Worm (Caenorhabditis elegans) whole organism, young adult: ENCODE measurements around the gene spin-4.
A peak's percentile ranks its signal among the peaks of the same experiment; 100 is the strongest.

Source experiments
- B0019.2 ChIP-seq: fragments of 200-800 bp; sonication (Bioruptor generic); conservative IDR thresholded peaks from 2 replicates; pipeline ENCODE4 v1.3.6; 2022; ENCODE audit warnings: missing genetic modification reagents, missing genetic modification characterization, missing compliant biosample characterization
- D2030.7 ChIP-seq: fragments of 200-800 bp; sonication (Bioruptor generic); IDR thresholded peaks from 2 replicates; pipeline ENCODE4 v1.3.6; 2022; ENCODE audit warnings: missing genetic modification reagents, missing genetic modification characterization, missing compliant biosample characterization
- F57A8.1 ChIP-seq: fragments of 200-800 bp; sonication (Bioruptor generic); optimal IDR thresholded peaks from 2 replicates; lab custom pipeline; 2018; ENCODE audit warnings: mild to moderate bottlenecking, missing genetic modification characterization, moderate library complexity, missing compliant biosample characterization
- ceh-100 ChIP-seq: fragments of 200-800 bp; sonication (Bioruptor generic); IDR thresholded peaks from 2 replicates; pipeline ENCODE4 v1.3.6; 2022; ENCODE audit warnings: missing genetic modification reagents, missing genetic modification characterization, missing compliant biosample characterization
- ceh-27 ChIP-seq: fragments of 200-800 bp; sonication (Bioruptor generic); optimal IDR thresholded peaks from 2 replicates; lab custom pipeline; 2018; ENCODE audit warnings: mild to moderate bottlenecking, missing genetic modification characterization, moderate library complexity, missing compliant biosample characterization
- chd-7 ChIP-seq: sonication (generic microtip); optimal IDR thresholded peaks from 2 replicates; lab custom pipeline; 2016; ENCODE audit warnings: mild to moderate bottlenecking, missing genetic modification characterization, moderate library complexity, missing compliant biosample characterization
- egl-44 ChIP-seq: fragments of 200-800 bp; sonication (Bioruptor generic); IDR thresholded peaks from 2 replicates; pipeline ENCODE4 v1.3.6; 2022; ENCODE audit warnings: missing genetic modification reagents, missing genetic modification characterization, missing compliant biosample characterization
- egrh-3 ChIP-seq: fragments of 200-800 bp; sonication (Bioruptor generic); IDR thresholded peaks from 2 replicates; pipeline ENCODE4 v1.3.6; 2022; ENCODE audit warnings: missing genetic modification reagents, missing genetic modification characterization, missing compliant biosample characterization
- him-1 ChIP-seq: sonication (generic microtip); optimal IDR thresholded peaks from 2 replicates; lab custom pipeline; 2016; ENCODE audit warnings: missing genotype, missing genetic modification reagents, missing genetic modification characterization, missing compliant biosample characterization
- hmg-1.2 ChIP-seq: fragments of 200-800 bp; sonication (Bioruptor generic); IDR thresholded peaks from 2 replicates; pipeline ENCODE4 v1.3.6; 2022; ENCODE audit warnings: missing genetic modification reagents, missing genetic modification characterization, missing compliant biosample characterization
- lin-35 ChIP-seq, 3 experiments: fragments of 150-350 bp in 2 of 3; sonication (generic microtip) in 1 of 3; optimal IDR thresholded peaks; 2 replicates each; lab custom pipeline; 2014 to 2018; ENCODE audit warnings: missing biosample characterization in 3 of 3, missing genetic modification characterization in 3 of 3, missing genetic modification reagents in 3 of 3
- unc-130 ChIP-seq: sonication (generic microtip); optimal IDR thresholded peaks from 2 replicates; lab custom pipeline; 2016; ENCODE audit warnings: missing genetic modification reagents, missing genetic modification characterization, missing compliant biosample characterization
- zfh-2 ChIP-seq: fragments of 200-800 bp; sonication (Bioruptor generic); conservative IDR thresholded peaks from 2 replicates; pipeline ENCODE4 v1.3.6; 2022; ENCODE audit warnings: missing genetic modification reagents, missing genetic modification characterization, missing compliant biosample characterization

Gene spin-4

DNA sequence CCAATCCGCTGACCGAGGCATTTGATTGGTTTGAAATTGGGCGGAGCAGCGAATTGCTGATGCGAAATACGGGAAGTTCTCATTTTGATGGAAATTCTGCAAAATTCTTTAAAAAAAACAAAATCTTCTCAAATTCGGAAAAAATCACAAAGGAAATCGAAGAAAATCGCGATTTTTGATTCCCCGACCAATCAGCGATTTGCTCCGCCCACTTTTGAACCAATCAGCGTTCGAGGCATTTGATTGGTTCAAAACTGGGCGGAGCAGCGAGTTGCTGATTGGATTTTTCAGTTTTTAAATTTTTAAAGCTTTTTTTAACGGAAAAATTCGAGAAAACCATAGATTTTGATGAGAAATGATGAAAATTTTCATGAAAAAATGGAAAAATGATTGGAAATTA lies 52.2 kb downstream of the spin-4 start:
- TF ChIP-seq unc-130 (no peak), chd-7 (no peak), ceh-27 (no peak), egl-44 (GFP tag; lab: Robert Waterston, UW) (no peak), lin-35 (GFP tag; optimal IDR thresholded peaks at IDR 0.05; lab: Kevin White, UChicago) (no peak)

DNA sequence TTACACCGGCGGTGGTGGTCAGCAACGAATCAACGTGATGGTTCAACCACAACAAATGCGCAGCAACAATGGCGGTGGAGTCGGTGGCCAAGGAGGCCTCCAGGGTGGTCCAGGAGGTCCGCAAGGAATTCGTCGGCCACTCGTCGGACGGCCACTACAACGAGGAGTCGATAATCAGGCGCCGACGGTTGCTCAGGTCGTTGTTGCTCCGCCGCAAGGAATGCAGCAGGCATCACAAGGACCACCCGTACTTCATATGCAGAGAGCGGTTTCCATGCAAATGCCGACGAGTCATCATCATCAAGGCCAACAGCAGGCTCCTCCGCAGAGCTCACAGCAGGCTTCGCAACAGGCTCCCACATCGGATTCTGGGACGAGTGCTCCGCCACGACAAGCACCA lies 55.4 kb downstream of the spin-4 start:
- peak; percentile 87 for TF ChIP-seq zfh-2 (GFP tag; lab: Robert Waterston, UW)
- TF ChIP-seq hmg-1.2 (GFP tag; lab: Robert Waterston, UW): no peak
- TF ChIP-seq egrh-3: peak; percentile 50; the same call in 1 of the 2 replicates
- TF ChIP-seq him-1: no peak
- no peak for TF ChIP-seq ceh-100 (GFP tag; lab: Robert Waterston, UW)
- peak; percentile 22; the same call in 1 of the 2 replicates for TF ChIP-seq D2030.7 (GFP tag; lab: Robert Waterston, UW)
- 0 out of 2 replicates have a peak, but pooled peaks have one; percentile 31 for TF ChIP-seq B0019.2
- TF ChIP-seq, all 124 proteins: peak for 4

DNA sequence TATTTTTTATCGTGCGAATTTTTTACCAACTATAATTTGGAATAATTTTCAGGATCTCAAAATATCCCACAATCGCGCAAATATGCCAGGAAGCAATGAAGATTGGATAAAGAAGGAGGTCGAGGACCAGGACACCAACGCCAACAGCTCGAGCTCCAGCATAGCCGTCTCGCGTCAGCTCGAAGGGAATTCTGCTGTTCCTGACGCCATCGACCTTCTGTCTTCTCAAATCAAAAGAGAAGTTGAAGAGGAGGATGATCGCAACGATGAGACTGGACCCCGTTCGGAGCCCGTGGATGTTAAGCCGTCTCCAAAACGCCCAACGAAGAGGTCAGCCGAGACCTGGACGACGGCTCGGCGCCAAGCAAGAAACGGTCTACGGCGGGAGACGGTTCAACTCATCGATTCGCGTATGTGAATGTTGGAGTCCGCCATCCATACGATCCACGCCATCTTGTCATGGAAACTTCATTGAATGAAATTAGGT lies 58.3 kb downstream of the spin-4 start, which contains the start of gene Y111B2A.21:
Y111B2A.21 (plus strand) TSS at position 51 of the 487 bp plus-strand sequence.
- TF ChIP-seq zfh-2 (GFP tag; lab: Robert Waterston, UW): peak; percentile 53; the same call in 1 of the 2 replicates
- TF ChIP-seq F57A8.1 (GFP tag; lab: Kevin White, UChicago): no peak
- TF ChIP-seq, all 124 proteins: peak for 1
